Worm (Caenorhabditis elegans) whole organism, young adult: ENCODE data around the gene F17E9.2.

Source experiments
- F52B5.7 ChIP-seq: sonication (generic microtip); optimal IDR thresholded peaks from 2 replicates; lab custom pipeline; 2016; ENCODE audit warnings: mild to moderate bottlenecking, missing genetic modification characterization, missing compliant biosample characterization
- Y56A3A.18 ChIP-seq: fragments of 200-800 bp; sonication (Bioruptor generic); IDR thresholded peaks from 2 replicates; pipeline ENCODE4 v1.3.6; 2022; ENCODE audit warnings: missing genetic modification reagents, missing genetic modification characterization, missing compliant biosample characterization
- akir-1 ChIP-seq: fragments of 200-800 bp; sonication (Bioruptor generic); optimal IDR thresholded peaks from 2 replicates; lab custom pipeline; 2018; ENCODE audit warnings: mild to moderate bottlenecking, missing genetic modification characterization, moderate library complexity, missing compliant biosample characterization
- attf-6 ChIP-seq: fragments of 200-800 bp; sonication (Bioruptor generic); IDR thresholded peaks from 2 replicates; pipeline ENCODE4 v1.3.6; 2022; ENCODE audit warnings: missing genetic modification reagents, missing genetic modification characterization, missing compliant biosample characterization
- ets-4 ChIP-seq: fragments of 200-800 bp; sonication (Bioruptor generic); optimal IDR thresholded peaks from 2 replicates; lab custom pipeline; 2018; ENCODE audit warnings: mild to moderate bottlenecking, missing genetic modification characterization, missing compliant biosample characterization
- him-1 ChIP-seq: sonication (generic microtip); optimal IDR thresholded peaks from 2 replicates; lab custom pipeline; 2016; ENCODE audit warnings: missing genotype, missing genetic modification reagents, missing genetic modification characterization, missing compliant biosample characterization
- mcd-1 ChIP-seq: fragments of 200-800 bp; sonication (Bioruptor generic); IDR thresholded peaks from 2 replicates; pipeline ENCODE4 v1.3.6; 2022; ENCODE audit warnings: missing genetic modification reagents, missing genetic modification characterization, missing compliant biosample characterization
- nfya-1 ChIP-seq: sonication (generic microtip); optimal IDR thresholded peaks from 2 replicates; lab custom pipeline; 2017; ENCODE audit warnings: antibody characterized with exemption, missing compliant biosample characterization, missing genetic modification characterization, borderline replicate concordance; ENCODE audit not compliant: insufficient read depth
- nhr-179 ChIP-seq: sonication (generic microtip); optimal IDR thresholded peaks from 2 replicates; lab custom pipeline; 2016; ENCODE audit warnings: mild to moderate bottlenecking, missing genetic modification characterization, missing compliant biosample characterization
- unc-130 ChIP-seq: sonication (generic microtip); optimal IDR thresholded peaks from 2 replicates; lab custom pipeline; 2016; ENCODE audit warnings: missing genetic modification reagents, missing genetic modification characterization, missing compliant biosample characterization
- unc-62 ChIP-seq: fragments of 150-350 bp; optimal IDR thresholded peaks from 2 replicates; lab custom pipeline; 2014; ENCODE audit warnings: missing biosample characterization, missing genetic modification reagents, missing genetic modification characterization

- no peak for TF ChIP-seq unc-62
- TF ChIP-seq F52B5.7 (tag; lab: Kevin White, UChicago): no peak
- no peak for TF ChIP-seq unc-130 (GFP tag; lab: Kevin White, UChicago)
- no peak for TF ChIP-seq nhr-179 (tag; lab: Kevin White, UChicago)
- no peak for TF ChIP-seq nfya-1 (tag; lab: Kevin White, UChicago)
- no peak for TF ChIP-seq him-1
- TF ChIP-seq akir-1 (GFP tag; lab: Kevin White, UChicago): no peak
- no peak for TF ChIP-seq ets-4
- TF ChIP-seq mcd-1: no peak
- no peak for TF ChIP-seq Y56A3A.18
- TF ChIP-seq attf-6: no peak
Measured at ce11 chrIV:8354572-8354971, 1.1 kb upstream of the F17E9.2 start, which contains the start of gene F17E9.3.
